Worm (Caenorhabditis elegans): ENCODE data around the gene dhs-27.

dhs-27 gene

DNA sequence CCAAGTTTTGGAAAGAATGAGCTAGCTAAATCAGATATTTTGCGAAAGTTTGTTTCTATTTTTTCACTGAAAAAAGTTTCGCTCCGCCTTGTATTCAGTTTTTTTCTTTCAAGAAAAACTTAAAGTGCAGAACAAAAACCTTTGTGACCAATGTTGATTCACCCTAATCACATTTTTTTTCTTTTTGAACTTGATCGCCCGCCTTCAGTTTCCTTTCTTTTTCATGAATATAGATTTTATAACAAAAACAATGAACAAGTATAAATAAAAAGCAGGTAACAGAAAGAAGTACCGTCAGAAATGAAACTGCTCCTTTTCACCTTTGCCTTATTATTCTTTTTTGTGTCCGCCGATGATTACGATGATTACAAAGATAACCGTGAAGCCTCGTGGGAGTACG, 29.0 kb upstream of the dhs-27 start, which contains the start of gene ZK813.2:
Gene ZK813.2 (plus strand): TSS at position 301 of the 400 bp plus-strand sequence.
- TF ChIP-seq ctbp-1 (GFP tag; IDR thresholded peaks at IDR 0.05) (no peak), F49E8.2 (tag; optimal IDR thresholded peaks at IDR 0.05; ENCODE audit: borderline replicate concordance) (no peak), Y5F2A.4 (GFP tag; optimal IDR thresholded peaks at IDR 0.05) (no peak), aha-1 (tag) (no peak), zfp-2 (tag; optimal IDR thresholded peaks at IDR 0.05) (no peak), dmd-6 (GFP tag; IDR thresholded peaks at IDR 0.05) (no peak), daf-12 (tag; optimal IDR thresholded peaks at IDR 0.05) (no peak), madf-5 (GFP tag; IDR thresholded peaks at IDR 0.05) (no peak), daf-19 (GFP tag; conservative IDR thresholded peaks at IDR 0.05) (no peak)

DNA sequence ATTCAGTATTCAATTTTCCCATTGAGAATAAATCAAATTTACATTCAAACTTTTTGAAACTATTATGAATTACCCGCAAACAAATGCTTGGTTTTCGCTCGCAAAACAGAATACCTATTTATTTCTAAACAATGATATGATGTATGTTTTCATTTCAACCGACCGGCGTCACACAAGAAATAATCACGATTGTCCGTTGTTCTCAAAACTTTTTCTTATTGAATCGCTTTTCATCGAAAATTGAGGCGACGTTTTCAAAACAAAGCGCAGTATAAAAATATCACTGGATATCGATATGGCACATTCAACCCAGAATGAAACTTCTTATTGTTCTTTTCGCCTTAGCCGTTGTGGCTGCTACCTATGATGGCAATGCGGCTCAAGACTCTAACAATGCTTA, 27.0 kb upstream of the dhs-27 start, which contains the start of gene ZK813.3:
Gene ZK813.3 (plus strand): TSS at position 301 of the 400 bp plus-strand sequence.
- TF ChIP-seq php-3 (GFP tag; IDR thresholded peaks at IDR 0.05) (no peak), unc-62 (GFP tag; optimal IDR thresholded peaks at IDR 0.05 in 1 of 2) (peak in 1 of 2 experiments; percentile 9), unc-62 (tag; optimal IDR thresholded peaks at IDR 0.05) (no peak), nhr-42 (GFP tag; IDR thresholded peaks at IDR 0.05) (no peak), lin-1 (GFP tag; IDR thresholded peaks at IDR 0.05) (no peak), aly-2 (tag; optimal IDR thresholded peaks at IDR 0.05) (no peak)

DNA sequence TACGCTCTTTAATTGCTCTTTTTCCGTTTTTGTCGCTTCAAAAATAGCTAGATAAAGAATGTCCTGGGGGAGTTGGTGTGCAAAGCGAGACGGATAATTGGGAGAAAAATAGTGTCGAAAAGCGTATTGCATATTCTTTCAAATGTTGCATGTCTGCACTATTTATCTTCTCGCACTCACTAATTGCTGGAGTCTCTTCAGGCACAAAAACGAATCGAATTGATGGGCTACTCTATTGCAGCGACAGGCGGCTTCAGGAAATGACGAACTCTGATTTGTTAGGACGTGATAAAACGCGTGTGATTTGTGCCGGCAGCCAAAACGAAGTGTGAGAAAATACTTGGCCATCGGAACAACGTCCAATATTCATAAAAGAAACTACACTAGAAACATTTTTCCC, 25.8 kb upstream of the dhs-27 start:
- TF ChIP-seq unc-62 (GFP tag; optimal IDR thresholded peaks at IDR 0.05 in 1 of 2) (peak in 1 of 2 experiments; percentile 39), unc-62 (tag; optimal IDR thresholded peaks at IDR 0.05) (no peak), ceh-20 (GFP tag; IDR thresholded peaks at IDR 0.05) (no peak)

DNA sequence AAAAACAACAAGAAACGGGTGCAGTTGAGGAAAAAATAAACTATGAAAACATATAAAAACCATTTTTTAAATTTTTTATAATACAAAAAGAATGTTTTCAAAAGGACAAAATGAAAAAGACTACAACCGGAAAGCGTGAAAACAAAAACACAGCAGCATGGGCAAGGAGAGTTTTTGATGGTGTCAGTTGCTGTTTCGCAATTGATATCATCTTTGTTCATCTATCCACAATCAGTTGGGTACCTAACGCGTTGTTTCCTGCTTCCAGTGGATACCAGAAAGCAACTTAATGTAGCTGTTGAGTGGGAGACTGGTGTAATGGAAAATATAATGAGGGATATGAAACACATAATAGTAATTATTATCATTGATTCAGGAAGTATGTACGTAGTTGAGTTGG, 25.3 kb upstream of the dhs-27 start:
- TF ChIP-seq egl-27 (tag; optimal IDR thresholded peaks at IDR 0.05) = no peak
- no peak for TF ChIP-seq ztf-11 (tag; optimal IDR thresholded peaks at IDR 0.05)
- no peak for TF ChIP-seq php-3 (GFP tag; IDR thresholded peaks at IDR 0.05)
- peak in 1 of 2 experiments; percentile 53 for TF ChIP-seq daf-16 (GFP tag; optimal IDR thresholded peaks at IDR 0.05)
- no peak for TF ChIP-seq daf-16 (tag; optimal IDR thresholded peaks at IDR 0.05)
- TF ChIP-seq gei-8 (GFP tag; optimal IDR thresholded peaks at IDR 0.05) = no peak
- no peak for TF ChIP-seq daf-12 (tag; optimal IDR thresholded peaks at IDR 0.05)
- TF ChIP-seq ZK546.5 (tag; optimal IDR thresholded peaks at IDR 0.05) = no peak
- no peak for TF ChIP-seq unc-130 (GFP tag; optimal IDR thresholded peaks at IDR 0.05)

- TF ChIP-seq lin-38 (GFP tag; IDR thresholded peaks at IDR 0.05) (no peak), lsy-2 (tag; optimal IDR thresholded peaks at IDR 0.05) (no peak), ceh-44 (GFP tag; IDR thresholded peaks at IDR 0.05) (no peak)
These were observed 15.5 kb upstream of the dhs-27 start, which contains the start of gene ZK813.4 for ce11 chrX:3430020-3430419. ZK813.4 (minus strand) TSS chrX:3430120.

- TF ChIP-seq zip-11 (GFP tag; IDR thresholded peaks at IDR 0.05) (no peak), fkh-10 (GFP tag; optimal IDR thresholded peaks at IDR 0.05) (peak; percentile 48), lim-7 (GFP tag; IDR thresholded peaks at IDR 0.05) (no peak), skn-1 (tag; optimal IDR thresholded peaks at IDR 0.05) (no peak), ZK337.2 (GFP tag; IDR thresholded peaks at IDR 0.05) (no peak), hif-1 (tag; optimal IDR thresholded peaks at IDR 0.05) (no peak), duxl-1 (tag; optimal IDR thresholded peaks at IDR 0.05; ENCODE audit: poor library complexity) (no peak), unc-39 (tag; optimal IDR thresholded peaks at IDR 0.05) (no peak), T20F7.1 (GFP tag; optimal IDR thresholded peaks at IDR 0.05) (no peak), F10B5.3 (tag; optimal IDR thresholded peaks at IDR 0.05) (no peak), ztf-7 (tag; optimal IDR thresholded peaks at IDR 0.05) (no peak), ces-1 (GFP tag; optimal IDR thresholded peaks at IDR 0.05) (peak; percentile 73), daf-8 (GFP tag; IDR thresholded peaks at IDR 0.05) (no peak), dmd-9 (GFP tag; IDR thresholded peaks at IDR 0.05) (no peak), mxl-3 (GFP tag; optimal IDR thresholded peaks at IDR 0.05) (no peak), Y5F2A.4 (GFP tag; optimal IDR thresholded peaks at IDR 0.05) (no peak), lsy-2 (tag; optimal IDR thresholded peaks at IDR 0.05) (no peak)
These were observed 14.6 kb upstream of the dhs-27 start for ce11 chrX:3429122-3429521.

Measured in whole organism, L4 larva.